Fruit fly (Drosophila melanogaster) whole organism, pupa: ENCODE measurements around the gene TrpRS.
A peak's percentile ranks its signal among the peaks of the same experiment; 100 is the strongest.

Experiments used
- CG10348 ChIP-seq: fragments of 200-800 bp; sonication (Bioruptor generic); IDR thresholded peaks from 2 replicates; pipeline ENCODE4 v1.3.6; 2022; ENCODE audit warnings: missing biosample characterization, missing genetic modification characterization
- CG12605 ChIP-seq: fragments of 200-800 bp; sonication (Bioruptor generic); IDR thresholded peaks from 2 replicates; pipeline ENCODE4 v1.3.6; 2022; ENCODE audit warnings: missing biosample characterization, missing genetic modification characterization
- CG14655 ChIP-seq: fragments of 200-800 bp; sonication (Bioruptor generic); optimal IDR thresholded peaks from 3 replicates; lab custom pipeline; 2017; ENCODE audit warnings: mild to moderate bottlenecking, missing biosample characterization, missing genetic modification reagents, missing genetic modification characterization
- CG9948 ChIP-seq: fragments of 200-800 bp; sonication (Bioruptor generic); optimal IDR thresholded peaks from 2 replicates; lab custom pipeline; 2018; ENCODE audit warnings: missing biosample characterization, mild to moderate bottlenecking, missing genetic modification characterization, moderate library complexity
- EcR ChIP-seq: fragments of 200-800 bp; sonication (Bioruptor generic); optimal IDR thresholded peaks from 3 replicates; lab custom pipeline; 2019; ENCODE audit warnings: missing biosample characterization, missing genetic modification characterization, mild to moderate bottlenecking, moderate library complexity, missing genetic modification reagents
- Pif1A ChIP-seq: fragments of 200-800 bp; sonication (Bioruptor generic); optimal IDR thresholded peaks from 3 replicates; lab custom pipeline; 2016; ENCODE audit warnings: missing biosample characterization, missing genetic modification characterization
- Snoo ChIP-seq: fragments of 200-800 bp; sonication (Bioruptor generic); optimal IDR thresholded peaks from 3 replicates; lab custom pipeline; 2017; ENCODE audit warnings: missing biosample characterization, mild to moderate bottlenecking, missing genetic modification characterization, inconsistent platforms

DNA sequence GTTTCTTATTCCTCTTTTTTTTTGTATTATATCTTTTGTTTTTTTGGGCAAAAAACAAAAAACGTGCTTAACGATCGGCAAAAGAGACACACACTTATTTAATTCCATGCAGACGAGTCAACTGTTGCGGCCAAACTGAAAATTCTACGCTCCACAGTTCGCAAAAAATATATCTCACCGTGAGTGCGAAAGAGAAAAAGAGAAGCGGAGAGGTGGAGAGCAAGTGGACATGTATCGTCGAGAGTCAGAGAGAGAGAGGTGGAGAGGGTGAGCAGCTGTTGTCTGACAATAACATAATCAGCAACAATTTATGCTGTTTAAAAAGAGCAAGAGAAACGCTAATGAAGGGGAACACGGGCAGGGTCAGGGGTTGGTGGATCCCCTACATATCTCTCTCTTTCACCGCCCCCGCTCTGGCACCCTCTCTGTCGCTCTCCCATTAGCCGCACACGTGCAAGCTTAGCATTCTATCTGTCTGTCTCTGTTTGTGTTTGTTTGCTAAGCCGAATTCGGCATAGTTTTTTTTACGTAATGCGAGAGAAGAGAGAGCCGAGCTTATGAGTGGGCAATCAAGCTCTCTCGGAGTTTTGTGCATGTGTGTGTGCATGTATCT, 39.9 kb downstream of the TrpRS start:
- TF ChIP-seq Snoo, result no peak
- TF ChIP-seq CG9948 (tag; lab: Kevin White, UChicago), result no peak
- peak; percentile 81 for TF ChIP-seq EcR (GFP tag; lab: Kevin White, UChicago)
- no peak for TF ChIP-seq CG14655 (GFP tag; lab: Kevin White, UChicago)
- TF ChIP-seq Pif1A (GFP tag; lab: Kevin White, UChicago), result no peak
- 0 out of 2 replicates have a peak, but pooled peaks have one; percentile 6 for TF ChIP-seq CG10348 (GFP tag; lab: Robert Waterston, UW)
- no peak for TF ChIP-seq CG12605
